Fruit fly (Drosophila melanogaster) whole organism, embryonic: ENCODE measurements around the gene DnaJ-H.

Source experiments
- Atf-2 ChIP-seq: fragments of 200-800 bp; sonication (Bioruptor generic); optimal IDR thresholded peaks from 2 replicates; lab custom pipeline; 2016; ENCODE audit warnings: missing biosample characterization, missing genetic modification characterization
- Blimp-1 ChIP-seq: fragments of 200-800 bp; sonication (Bioruptor generic); optimal IDR thresholded peaks from 3 replicates; lab custom pipeline; 2018; ENCODE audit warnings: missing biosample characterization, missing genetic modification characterization, mild to moderate bottlenecking, moderate library complexity, missing genetic modification reagents
- CG10147 ChIP-seq: fragments of 200-800 bp; sonication (Bioruptor generic); optimal IDR thresholded peaks from 2 replicates; lab custom pipeline; 2019; ENCODE audit warnings: missing biosample characterization, mild to moderate bottlenecking, missing genetic modification characterization, moderate library complexity
- CG10267 ChIP-seq: fragments of 200-800 bp; sonication (Bioruptor generic); optimal IDR thresholded peaks from 2 replicates; lab custom pipeline; 2018; ENCODE audit warnings: missing biosample characterization, mild to moderate bottlenecking, missing genetic modification characterization, moderate library complexity
- CG10321 ChIP-seq: fragments of 200-800 bp; sonication (Bioruptor generic); IDR thresholded peaks from 2 replicates; pipeline ENCODE4 v1.3.6; 2022; ENCODE audit warnings: missing biosample characterization, missing genetic modification characterization
- CG10543 ChIP-seq: fragments of 200-800 bp; sonication (Bioruptor generic); optimal IDR thresholded peaks from 3 replicates; lab custom pipeline; 2017; ENCODE audit warnings: missing biosample characterization, mild to moderate bottlenecking, missing genetic modification characterization, moderate library complexity
- CG11093 ChIP-seq: fragments of 200-800 bp; sonication (Bioruptor generic); IDR thresholded peaks from 3 replicates; pipeline ENCODE4 v1.3.6; 2022; ENCODE audit warnings: missing biosample characterization, missing genetic modification characterization
- CG12299 ChIP-seq: fragments of 200-800 bp; sonication (Bioruptor generic); optimal IDR thresholded peaks from 2 replicates; lab custom pipeline; 2018; ENCODE audit warnings: missing biosample characterization, mild to moderate bottlenecking, missing genetic modification characterization
- CG12659 ChIP-seq: fragments of 200-800 bp; sonication (Bioruptor generic); optimal IDR thresholded peaks from 3 replicates; lab custom pipeline; 2017; ENCODE audit warnings: mild to moderate bottlenecking, missing biosample characterization, missing genetic modification reagents, missing genetic modification characterization
- CG14014 ChIP-seq: fragments of 200-800 bp; sonication (Bioruptor generic); IDR thresholded peaks from 2 replicates; pipeline ENCODE4 v1.3.6; 2022; ENCODE audit warnings: missing biosample characterization, missing genetic modification characterization
- CG14710 ChIP-seq: fragments of 200-800 bp; sonication (Bioruptor generic); optimal IDR thresholded peaks from 3 replicates; lab custom pipeline; 2019; ENCODE audit warnings: missing biosample characterization, mild to moderate bottlenecking, missing genetic modification characterization, moderate library complexity
- CG17186 ChIP-seq: fragments of 200-800 bp; sonication (Bioruptor generic); optimal IDR thresholded peaks from 3 replicates; lab custom pipeline; 2017; ENCODE audit warnings: missing biosample characterization, missing genetic modification reagents, missing genetic modification characterization
- CG17361 ChIP-seq: fragments of 200-800 bp; sonication (Bioruptor generic); IDR thresholded peaks from 3 replicates; pipeline ENCODE4 v1.3.6; 2022; ENCODE audit warnings: missing biosample characterization, missing genetic modification characterization
- CG17829 ChIP-seq: fragments of 200-800 bp; optimal IDR thresholded peaks from 2 replicates; lab custom pipeline; 2019; ENCODE audit warnings: missing biosample characterization, mild to moderate bottlenecking, missing genetic modification characterization, moderate library complexity
- CG18619 ChIP-seq: fragments of 200-800 bp; sonication (Bioruptor generic); optimal IDR thresholded peaks from 3 replicates; lab custom pipeline; 2017; ENCODE audit warnings: missing biosample characterization, mild to moderate bottlenecking, missing genetic modification characterization
- CG2202 ChIP-seq: fragments of 200-800 bp; sonication (Bioruptor generic); optimal IDR thresholded peaks from 2 replicates; lab custom pipeline; 2018; ENCODE audit warnings: missing biosample characterization, mild to moderate bottlenecking, missing genetic modification characterization
- CG31224 ChIP-seq: fragments of 200-800 bp; sonication (Bioruptor generic); IDR thresholded peaks from 2 replicates; pipeline ENCODE4 v1.3.6; 2022; ENCODE audit warnings: missing biosample characterization, missing genetic modification characterization
- CG4328 ChIP-seq: fragments of 200-800 bp; sonication (Bioruptor generic); optimal IDR thresholded peaks from 3 replicates; lab custom pipeline; 2017; ENCODE audit warnings: missing biosample characterization, missing genetic modification reagents, missing genetic modification characterization
- CG7745 ChIP-seq: fragments of 200-800 bp; sonication (Bioruptor generic); optimal IDR thresholded peaks from 2 replicates; lab custom pipeline; 2018; ENCODE audit warnings: missing biosample characterization, mild to moderate bottlenecking, missing genetic modification characterization, moderate library complexity
- CG8290 ChIP-seq, 3 experiments: fragments of 200-800 bp; sonication (Bioruptor generic); optimal IDR thresholded peaks; 2 replicates each; lab custom pipeline; 2016 to 2019; ENCODE audit warnings: missing biosample characterization in 3 of 3, missing genetic modification characterization in 3 of 3, mild to moderate bottlenecking in 2 of 3, moderate library complexity in 1 of 3
- CG9797 ChIP-seq: fragments of 200-800 bp; sonication (Bioruptor generic); optimal IDR thresholded peaks from 3 replicates; lab custom pipeline; 2018; ENCODE audit warnings: missing biosample characterization, mild to moderate bottlenecking, missing genetic modification characterization
- CrebB ChIP-seq: fragments of 200-800 bp; sonication (Bioruptor generic); optimal IDR thresholded peaks from 3 replicates; lab custom pipeline; 2018; ENCODE audit warnings: missing biosample characterization, mild to moderate bottlenecking, missing genetic modification characterization
- Doc2 ChIP-seq: fragments of 200-800 bp; sonication (Bioruptor generic); IDR thresholded peaks from 2 replicates; pipeline ENCODE4 v1.3.6; 2022; ENCODE audit warnings: missing biosample characterization, missing genetic modification characterization
- Elba2 ChIP-seq: fragments of 200-800 bp; sonication (Bioruptor generic); optimal IDR thresholded peaks from 3 replicates; lab custom pipeline; 2016; ENCODE audit warnings: missing biosample characterization, missing genetic modification characterization
- Gsc ChIP-seq: fragments of 200-800 bp; sonication (Bioruptor generic); IDR thresholded peaks from 2 replicates; pipeline ENCODE4 v1.3.6; 2022; ENCODE audit warnings: missing biosample characterization, missing genetic modification characterization
- MBD-R2 ChIP-seq: fragments of 200-800 bp; sonication (Bioruptor generic); IDR thresholded peaks from 2 replicates; pipeline ENCODE4 v1.3.6; 2022; ENCODE audit warnings: missing biosample characterization, missing genetic modification characterization
- Nf-YC ChIP-seq: fragments of 200-800 bp; optimal IDR thresholded peaks from 3 replicates; lab custom pipeline; 2019; ENCODE audit warnings: missing biosample characterization, mild to moderate bottlenecking, missing genetic modification characterization, moderate library complexity
- Optix ChIP-seq: fragments of 200-800 bp; sonication (Bioruptor generic); IDR thresholded peaks from 3 replicates; pipeline ENCODE4 v1.3.6; 2022; ENCODE audit warnings: missing biosample characterization, missing genetic modification characterization
- Six4 ChIP-seq: fragments of 200-800 bp; sonication (Bioruptor generic); optimal IDR thresholded peaks from 2 replicates; lab custom pipeline; 2016; ENCODE audit warnings: missing biosample characterization, missing genetic modification characterization
- amos ChIP-seq: fragments of 200-800 bp; sonication (Bioruptor generic); IDR thresholded peaks from 2 replicates; pipeline ENCODE4 v1.3.6; 2022; ENCODE audit warnings: missing biosample characterization, missing genetic modification characterization; ENCODE audit not compliant: partially characterized antibody
- ap ChIP-seq: fragments of 200-800 bp; sonication (Bioruptor generic); IDR thresholded peaks from 2 replicates; pipeline ENCODE4 v1.3.6; 2022; ENCODE audit warnings: missing biosample characterization, missing genetic modification characterization
- exex ChIP-seq: fragments of 200-800 bp; sonication (Bioruptor generic); optimal IDR thresholded peaks from 4 replicates; lab custom pipeline; 2018; ENCODE audit warnings: missing biosample characterization, mild to moderate bottlenecking, missing genetic modification characterization, moderate library complexity
- gcm2 ChIP-seq: fragments of 200-800 bp; sonication (Bioruptor generic); optimal IDR thresholded peaks from 2 replicates; lab custom pipeline; 2016; ENCODE audit warnings: missing biosample characterization, missing genetic modification characterization
- gro ChIP-seq: fragments of 200-800 bp; sonication (Bioruptor generic); optimal IDR thresholded peaks from 2 replicates; lab custom pipeline; 2016; ENCODE audit warnings: missing biosample characterization, missing genetic modification characterization
- gt ChIP-seq: fragments of 200-800 bp; sonication (Bioruptor generic); IDR thresholded peaks from 2 replicates; pipeline ENCODE4 v1.3.6; 2022; ENCODE audit warnings: missing biosample characterization, missing genetic modification characterization
- h ChIP-seq: fragments of >200 bp; optimal IDR thresholded peaks from 2 replicates; lab custom pipeline; 2017
- jing ChIP-seq: fragments of 200-800 bp; sonication (Bioruptor generic); optimal IDR thresholded peaks from 2 replicates; lab custom pipeline; 2018; ENCODE audit warnings: missing biosample characterization, mild to moderate bottlenecking, missing genetic modification characterization
- kay ChIP-seq: fragments of 200-800 bp; sonication (Bioruptor generic); optimal IDR thresholded peaks from 2 replicates; lab custom pipeline; 2016; ENCODE audit warnings: missing biosample characterization, missing genetic modification characterization
- ken ChIP-seq: fragments of 200-800 bp; sonication (Bioruptor generic); IDR thresholded peaks from 3 replicates; pipeline ENCODE4 v1.3.6; 2022; ENCODE audit warnings: missing biosample characterization, missing genetic modification characterization
- lab ChIP-seq: fragments of 200-800 bp; sonication (Bioruptor generic); optimal IDR thresholded peaks from 3 replicates; lab custom pipeline; 2017; ENCODE audit warnings: missing biosample characterization, missing genetic modification characterization, mild to moderate bottlenecking, moderate library complexity, missing genetic modification reagents
- luna ChIP-seq: fragments of 200-800 bp; sonication (Bioruptor generic); optimal IDR thresholded peaks from 2 replicates; lab custom pipeline; 2016; ENCODE audit warnings: missing biosample characterization, missing genetic modification characterization
- nmo ChIP-seq: fragments of 200-800 bp; sonication (Bioruptor generic); optimal IDR thresholded peaks from 2 replicates; lab custom pipeline; 2018; ENCODE audit warnings: missing biosample characterization, mild to moderate bottlenecking, missing genetic modification characterization, moderate library complexity
- p53 ChIP-seq: fragments of 200-800 bp; sonication (Bioruptor generic); optimal IDR thresholded peaks from 2 replicates; lab custom pipeline; 2016; ENCODE audit warnings: missing biosample characterization, missing genetic modification characterization
- pan ChIP-seq, 4 experiments: fragments of >200 bp in 3 of 4; fragments of 200-800 bp in 1 of 4; sonication (Bioruptor generic) in 1 of 4; optimal IDR thresholded peaks in 3 of 4; IDR thresholded peaks in 1 of 4; 2 replicates each; pipeline versions ENCODE4 v1.3.6 to Lab custom; 2017 to 2022; ENCODE audit warnings: missing biosample characterization in 2 of 4, missing genetic modification characterization in 2 of 4, mixed read lengths in 1 of 4
- pb ChIP-seq: fragments of 200-800 bp; sonication (Bioruptor generic); optimal IDR thresholded peaks from 3 replicates; lab custom pipeline; 2016; ENCODE audit warnings: missing biosample characterization, missing genetic modification characterization
- prd ChIP-seq, 3 experiments: fragments of >200 bp in 2 of 3; fragments of 200-800 bp in 1 of 3; sonication (Bioruptor generic) in 1 of 3; optimal IDR thresholded peaks in 2 of 3; IDR thresholded peaks in 1 of 3; 2 replicates in 2 of 3; 3 replicates in 1 of 3; pipeline versions ENCODE4 v1.3.6 to Lab custom; 2017 to 2022; ENCODE audit warnings: missing biosample characterization in 1 of 3, missing genetic modification characterization in 1 of 3
- pum ChIP-seq: fragments of 200-800 bp; sonication (Bioruptor generic); optimal IDR thresholded peaks from 2 replicates; lab custom pipeline; 2016; ENCODE audit warnings: missing biosample characterization, missing genetic modification characterization
- repo ChIP-seq: fragments of 200-800 bp; sonication (Bioruptor generic); optimal IDR thresholded peaks from 2 replicates; lab custom pipeline; 2016; ENCODE audit warnings: missing biosample characterization, missing genetic modification characterization
- row ChIP-seq: fragments of 200-800 bp; sonication (Bioruptor generic); IDR thresholded peaks from 3 replicates; pipeline ENCODE4 v1.3.6; 2022; ENCODE audit warnings: missing biosample characterization, missing genetic modification characterization
- yki ChIP-seq: fragments of >200 bp; optimal IDR thresholded peaks from 3 replicates; lab custom pipeline; 2018
- zf30C ChIP-seq: fragments of 200-800 bp; sonication (Bioruptor generic); optimal IDR thresholded peaks from 3 replicates; lab custom pipeline; 2018; ENCODE audit warnings: missing biosample characterization, mild to moderate bottlenecking, missing genetic modification characterization

The DnaJ-H gene

dm6 chr2L:13156349-13156748, 9.5 kb downstream of the DnaJ-H start (continued):
- TF ChIP-seq jing = no peak
- TF ChIP-seq nmo (GFP tag; lab: Kevin White, UChicago) = peak; percentile 12
- no peak for TF ChIP-seq MBD-R2 (GFP tag; lab: Robert Waterston, UW)
- peak; percentile 26 for TF ChIP-seq Nf-YC
- TF ChIP-seq CG12659 (GFP tag; lab: Kevin White, UChicago) = peak; percentile 12
- peak; percentile 44; the same call in 1 of the 3 replicates for TF ChIP-seq row (GFP tag; lab: Robert Waterston, UW)
- TF ChIP-seq CG10147 (GFP tag; lab: Kevin White, UChicago) = peak; percentile 4
- no peak for TF ChIP-seq p53 (GFP tag; lab: Kevin White, UChicago)
- TF ChIP-seq Elba2 = no peak
- no peak for TF ChIP-seq Gsc (GFP tag; lab: Robert Waterston, UW)
- no peak for TF ChIP-seq yki (lab: Kevin White, UChicago)
- TF ChIP-seq CG14014 (GFP tag; lab: Robert Waterston, UW) = no peak
- TF ChIP-seq CG17361 (GFP tag; lab: Robert Waterston, UW) = 0 out of 3 replicates have a peak, but pooled peaks have one; percentile 37
- no peak for TF ChIP-seq CG12299
- TF ChIP-seq exex (tag; lab: Kevin White, UChicago) = no peak
- no peak for TF ChIP-seq CG8290 (GFP tag; optimal IDR thresholded peaks at IDR 0.05; lab: Kevin White, UChicago)
- no peak for TF ChIP-seq CG8290 (tag; optimal IDR thresholded peaks at IDR 0.05; lab: Kevin White, UChicago)
- no peak for TF ChIP-seq CG11093 (GFP tag; lab: Robert Waterston, UW)
- TF ChIP-seq lab (GFP tag; lab: Kevin White, UChicago) = peak; percentile 51
- peak; percentile 33 for TF ChIP-seq Blimp-1 (GFP tag; lab: Kevin White, UChicago)
- no peak for TF ChIP-seq CG18619 (GFP tag; lab: Kevin White, UChicago)
- TF ChIP-seq CG17186 (GFP tag; lab: Kevin White, UChicago) = no peak
- TF ChIP-seq Optix = no peak
- no peak for TF ChIP-seq CG10321 (GFP tag; lab: Robert Waterston, UW)
- no peak for TF ChIP-seq ken
- TF ChIP-seq CG31224 = no peak
- TF ChIP-seq gcm2 (GFP tag; lab: Kevin White, UChicago) = no peak
- no peak for TF ChIP-seq CG9797 (GFP tag; lab: Kevin White, UChicago)
- no peak for TF ChIP-seq h (lab: Kevin White, UChicago)
- TF ChIP-seq luna (GFP tag; lab: Kevin White, UChicago) = no peak
- TF ChIP-seq kay (GFP tag; lab: Kevin White, UChicago) = no peak
- no peak for TF ChIP-seq CG14710
- no peak for TF ChIP-seq repo (GFP tag; lab: Kevin White, UChicago)
- no peak for TF ChIP-seq gro (GFP tag; lab: Kevin White, UChicago)
- TF ChIP-seq pum (GFP tag; lab: Kevin White, UChicago) = no peak
- no peak for TF ChIP-seq ap (GFP tag; lab: Robert Waterston, UW)
- no peak for TF ChIP-seq CG10267
- no peak for TF ChIP-seq zf30C (GFP tag; lab: Kevin White, UChicago)
- TF ChIP-seq CG7745 = no peak
- no peak for TF ChIP-seq pb (GFP tag; lab: Kevin White, UChicago)
- TF ChIP-seq CG4328 (GFP tag; lab: Kevin White, UChicago) = no peak
- TF ChIP-seq amos (GFP tag; lab: Robert Waterston, UW) = no peak
- TF ChIP-seq prd (optimal IDR thresholded peaks at IDR 0.05; lab: Kevin White, UChicago) = no peak
- TF ChIP-seq prd (GFP tag; IDR thresholded peaks at IDR 0.05; lab: Robert Waterston, UW) = no peak
- TF ChIP-seq Atf-2 (GFP tag; lab: Kevin White, UChicago) = no peak
- no peak for TF ChIP-seq CG17829 (tag; lab: Kevin White, UChicago)
- no peak for TF ChIP-seq Doc2 (GFP tag; lab: Robert Waterston, UW)
- TF ChIP-seq CrebB (tag; lab: Kevin White, UChicago) = no peak
- no peak for TF ChIP-seq gt
- no peak for TF ChIP-seq pan (optimal IDR thresholded peaks at IDR 0.05; lab: Kevin White, UChicago)
- TF ChIP-seq pan (GFP tag; optimal IDR thresholded peaks at IDR 0.05 in 1 of 2, IDR thresholded peaks at IDR 0.05 in 1 of 2) = peak in 1 of 2 experiments; percentile 43
- no peak for TF ChIP-seq CG2202 (tag; lab: Kevin White, UChicago)
- no peak for TF ChIP-seq CG10543
- no peak for TF ChIP-seq Six4
